Worm (Caenorhabditis elegans) whole organism, L4 larva: ENCODE results near the gene nhr-156.

Experiments used
- D1046.2 ChIP-seq: fragments of 200-800 bp; sonication (Bioruptor generic); IDR thresholded peaks from 2 replicates; pipeline ENCODE4 v1.3.6; 2022; ENCODE audit warnings: missing genetic modification characterization, missing compliant biosample characterization
- F10B5.3 ChIP-seq: sonication (generic microtip); optimal IDR thresholded peaks from 2 replicates; lab custom pipeline; 2016; ENCODE audit warnings: mild to moderate bottlenecking, missing genetic modification characterization, missing compliant biosample characterization
- F49E8.2 ChIP-seq: sonication (generic microtip); optimal IDR thresholded peaks from 2 replicates; lab custom pipeline; 2016; ENCODE audit warnings: missing compliant biosample characterization, mild to moderate bottlenecking, missing genetic modification characterization, borderline replicate concordance
- T20F7.1 ChIP-seq: fragments of 200-800 bp; sonication (Bioruptor generic); optimal IDR thresholded peaks from 2 replicates; lab custom pipeline; 2018; ENCODE audit warnings: mild to moderate bottlenecking, missing genetic modification characterization, missing compliant biosample characterization
- T26A8.4 ChIP-seq: fragments of 200-800 bp; sonication (Bioruptor generic); IDR thresholded peaks from 2 replicates; pipeline ENCODE4 v1.3.6; 2022; ENCODE audit warnings: missing genetic modification characterization, missing compliant biosample characterization
- Y5F2A.4 ChIP-seq: fragments of 200-800 bp; sonication (Bioruptor generic); optimal IDR thresholded peaks from 2 replicates; lab custom pipeline; 2018; ENCODE audit warnings: mild to moderate bottlenecking, missing genetic modification characterization, missing compliant biosample characterization
- aha-1 ChIP-seq: fragments of 150-350 bp; peaks from one replicate; lab custom pipeline; 2014; ENCODE audit warnings: missing biosample characterization, missing genetic modification characterization
- aly-2 ChIP-seq: sonication (generic microtip); optimal IDR thresholded peaks from 2 replicates; lab custom pipeline; 2018; ENCODE audit warnings: missing biosample characterization, missing genetic modification characterization
- attf-4 ChIP-seq: sonication (generic microtip); optimal IDR thresholded peaks from 3 replicates; lab custom pipeline; 2017; ENCODE audit warnings: missing biosample characterization, missing genetic modification characterization
- ceh-28 ChIP-seq: fragments of 150-350 bp; optimal IDR thresholded peaks from 2 replicates; lab custom pipeline; 2014; ENCODE audit warnings: missing biosample characterization, missing genetic modification reagents, missing genetic modification characterization
- ceh-32 ChIP-seq: sonication (generic microtip); optimal IDR thresholded peaks from 2 replicates; lab custom pipeline; 2016; ENCODE audit warnings: mild to moderate bottlenecking, missing genetic modification characterization, missing compliant biosample characterization; ENCODE audit not compliant: poor library complexity
- ceh-44 ChIP-seq: fragments of 200-800 bp; sonication (Bioruptor generic); IDR thresholded peaks from 2 replicates; pipeline ENCODE4 v1.3.6; 2022; ENCODE audit warnings: missing genetic modification reagents, missing genetic modification characterization, missing compliant biosample characterization
- ceh-82 ChIP-seq: sonication (generic microtip); optimal IDR thresholded peaks from 2 replicates; lab custom pipeline; 2017; ENCODE audit warnings: missing biosample characterization, missing genetic modification characterization
- ces-1 ChIP-seq: fragments of 150-350 bp; sonication (generic microtip); optimal IDR thresholded peaks from 4 replicates; lab custom pipeline; 2014; ENCODE audit warnings: missing biosample characterization, missing genetic modification reagents, missing genetic modification characterization
- daf-16 ChIP-seq, 3 experiments: sonication (generic microtip); optimal IDR thresholded peaks; 2 replicates each; lab custom pipeline; 2016 to 2017; ENCODE audit warnings: missing genetic modification characterization in 3 of 3, missing genetic modification reagents in 3 of 3, mild to moderate bottlenecking in 2 of 3, missing compliant biosample characterization in 2 of 3, missing biosample characterization in 1 of 3, moderate library complexity in 1 of 3
- daf-19 ChIP-seq: fragments of 200-800 bp; sonication (Bioruptor generic); conservative IDR thresholded peaks from 2 replicates; pipeline ENCODE4 v1.3.6; 2022; ENCODE audit warnings: missing genetic modification characterization, missing compliant biosample characterization
- duxl-1 ChIP-seq: sonication (generic microtip); optimal IDR thresholded peaks from 2 replicates; lab custom pipeline; 2016; ENCODE audit warnings: mild to moderate bottlenecking, missing genetic modification characterization, moderate library complexity, missing compliant biosample characterization; ENCODE audit not compliant: poor library complexity
- hlh-11 ChIP-seq: fragments of 200-800 bp; sonication (Bioruptor generic); optimal IDR thresholded peaks from 2 replicates; lab custom pipeline; 2018; ENCODE audit warnings: mild to moderate bottlenecking, missing genetic modification characterization, missing compliant biosample characterization
- hlh-30 ChIP-seq: sonication (generic microtip); optimal IDR thresholded peaks from 2 replicates; lab custom pipeline; 2017; ENCODE audit warnings: antibody characterized with exemption, mild to moderate bottlenecking, missing genetic modification characterization, missing compliant biosample characterization; ENCODE audit not compliant: insufficient read depth
- lin-29 ChIP-seq: fragments of 200-800 bp; sonication (Bioruptor generic); IDR thresholded peaks from 2 replicates; pipeline ENCODE4 v1.3.6; 2022; ENCODE audit warnings: missing genetic modification reagents, missing genetic modification characterization, missing compliant biosample characterization
- lin-38 ChIP-seq: fragments of 200-800 bp; sonication (Bioruptor generic); IDR thresholded peaks from 2 replicates; pipeline ENCODE4 v1.3.6; 2022; ENCODE audit warnings: missing genetic modification reagents, missing genetic modification characterization, missing compliant biosample characterization
- lir-3 ChIP-seq: sonication (generic microtip); optimal IDR thresholded peaks from 2 replicates; lab custom pipeline; 2016; ENCODE audit warnings: mild to moderate bottlenecking, missing genetic modification characterization, missing compliant biosample characterization
- madf-5 ChIP-seq, 2 experiments: fragments of 200-800 bp; sonication (Bioruptor generic); IDR thresholded peaks; 2 replicates each; pipeline ENCODE4 v1.3.6; 2022; ENCODE audit warnings: missing compliant biosample characterization in 2 of 2, missing genetic modification characterization in 2 of 2
- mdt-29 ChIP-seq: fragments of 200-800 bp; sonication (Bioruptor generic); IDR thresholded peaks from 2 replicates; pipeline ENCODE4 v1.3.6; 2022; ENCODE audit warnings: missing genetic modification reagents, missing genetic modification characterization, missing compliant biosample characterization
- mes-2 ChIP-seq: sonication (generic microtip); optimal IDR thresholded peaks from 2 replicates; lab custom pipeline; 2016; ENCODE audit warnings: missing genotype, mild to moderate bottlenecking, missing genetic modification characterization, missing compliant biosample characterization; ENCODE audit not compliant: poor library complexity, severe bottlenecking
- nhr-102 ChIP-seq: sonication (generic microtip); optimal IDR thresholded peaks from 2 replicates; lab custom pipeline; 2016; ENCODE audit warnings: mild to moderate bottlenecking, missing genetic modification characterization, moderate library complexity, missing compliant biosample characterization
- nhr-237 ChIP-seq: sonication (generic microtip); optimal IDR thresholded peaks from 2 replicates; lab custom pipeline; 2017; ENCODE audit warnings: missing biosample characterization, missing genetic modification characterization
- nhr-28 ChIP-seq: fragments of 150-350 bp; optimal IDR thresholded peaks from 2 replicates; lab custom pipeline; 2014; ENCODE audit warnings: missing biosample characterization, missing genetic modification characterization
- nhr-48 ChIP-seq: sonication (generic microtip); optimal IDR thresholded peaks from 2 replicates; lab custom pipeline; 2016; ENCODE audit warnings: mild to moderate bottlenecking, missing genetic modification characterization, missing compliant biosample characterization
- nhr-77 ChIP-seq: fragments of 150-350 bp; optimal IDR thresholded peaks from 2 replicates; lab custom pipeline; 2014; ENCODE audit warnings: missing biosample characterization, missing genetic modification characterization
- php-3 ChIP-seq: fragments of 200-800 bp; sonication (Bioruptor generic); IDR thresholded peaks from 2 replicates; pipeline ENCODE4 v1.3.6; 2022; ENCODE audit warnings: missing genetic modification reagents, missing genetic modification characterization, missing compliant biosample characterization
- pqm-1 ChIP-seq: sonication (generic microtip); optimal IDR thresholded peaks from 2 replicates; lab custom pipeline; 2017; ENCODE audit warnings: missing biosample characterization, missing genetic modification characterization
- sdz-12 ChIP-seq: fragments of 200-800 bp; sonication (Bioruptor generic); optimal IDR thresholded peaks from 2 replicates; lab custom pipeline; 2018; ENCODE audit warnings: mild to moderate bottlenecking, missing genetic modification characterization, missing compliant biosample characterization
- skn-1 ChIP-seq: fragments of 150-350 bp; optimal IDR thresholded peaks from 2 replicates; lab custom pipeline; 2014; ENCODE audit warnings: missing biosample characterization, missing genetic modification characterization
- snpc-4 ChIP-seq: fragments of 150-350 bp; optimal IDR thresholded peaks from 2 replicates; lab custom pipeline; 2014; ENCODE audit warnings: missing biosample characterization, missing genetic modification characterization
- spr-1 ChIP-seq: sonication (generic microtip); optimal IDR thresholded peaks from 2 replicates; lab custom pipeline; 2016; ENCODE audit warnings: mild to moderate bottlenecking, missing genetic modification characterization, missing compliant biosample characterization
- spr-3 ChIP-seq: fragments of 200-800 bp; sonication (Bioruptor generic); optimal IDR thresholded peaks from 2 replicates; lab custom pipeline; 2018; ENCODE audit warnings: mild to moderate bottlenecking, missing genetic modification characterization, missing compliant biosample characterization
- tag-97 ChIP-seq: fragments of 200-800 bp; sonication (Bioruptor generic); IDR thresholded peaks from 2 replicates; pipeline ENCODE4 v1.3.6; 2022; ENCODE audit warnings: missing genetic modification characterization, missing compliant biosample characterization
- unc-39 ChIP-seq: sonication (generic microtip); optimal IDR thresholded peaks from 2 replicates; lab custom pipeline; 2017; ENCODE audit warnings: missing biosample characterization, missing genetic modification characterization
- unc-62 ChIP-seq, 3 experiments: fragments of 150-350 bp in 1 of 3; sonication (generic microtip); optimal IDR thresholded peaks in 2 of 3; peaks in 1 of 3; 1 replicate in 1 of 3; 2 replicates in 2 of 3; lab custom pipeline; 2014 to 2017; ENCODE audit warnings: missing biosample characterization in 3 of 3, missing genetic modification characterization in 3 of 3, missing genetic modification reagents in 3 of 3, missing genotype in 1 of 3
- zip-11 ChIP-seq: fragments of 200-800 bp; sonication (Bioruptor generic); IDR thresholded peaks from 2 replicates; pipeline ENCODE4 v1.3.6; 2022; ENCODE audit warnings: missing genetic modification characterization, missing compliant biosample characterization

nhr-156 gene

DNA sequence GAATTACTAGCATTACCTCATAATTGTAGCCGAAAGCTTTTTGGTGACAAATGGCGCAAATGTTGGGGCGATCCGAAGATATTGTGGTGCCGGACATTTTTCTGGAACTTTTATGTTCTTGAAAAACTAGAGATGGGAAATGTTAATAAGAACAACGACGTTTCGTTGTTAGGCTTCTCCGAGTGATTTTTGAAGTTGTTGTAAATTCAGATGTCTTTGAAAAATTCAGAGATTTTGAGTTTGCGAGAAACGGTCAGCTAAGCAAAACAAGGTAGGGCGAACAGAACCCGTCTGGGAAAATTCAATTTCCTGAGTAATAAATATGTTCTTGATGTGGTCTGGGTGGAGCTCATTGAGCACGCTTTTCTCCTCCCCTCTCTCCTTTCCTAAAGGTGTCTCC, 19.8 kb upstream of the nhr-156 start, which contains the start of gene nhr-124:
TSS of gene nhr-124 (minus strand) at position 101 of the 400 bp plus-strand sequence.
- TF ChIP-seq hlh-30 (tag; lab: Kevin White, UChicago) (no peak), madf-5 (GFP tag; IDR thresholded peaks at IDR 0.05; lab: Robert Waterston, UW) (no peak), lir-3 (tag; lab: Kevin White, UChicago) (no peak), nhr-237 (tag; lab: Kevin White, UChicago) (no peak), mdt-29 (no peak), attf-4 (tag; lab: Kevin White, UChicago) (no peak), unc-39 (no peak)

ce11 chrV:3889113-3889512, 16.8 kb upstream of the nhr-156 start, which contains the start of gene C17E7.13:
Gene C17E7.13 (minus strand): TSS chrV:3889288.
- no peak for TF ChIP-seq lin-29 (GFP tag; lab: Robert Waterston, UW)
- no peak for TF ChIP-seq nhr-77 (tag; lab: Kevin White, UChicago)
- TF ChIP-seq pqm-1 = peak; percentile 61
- no peak for TF ChIP-seq hlh-30 (tag; lab: Kevin White, UChicago)
- TF ChIP-seq spr-3 (GFP tag; lab: Kevin White, UChicago) = no peak
- TF ChIP-seq hlh-11 (tag; lab: Kevin White, UChicago) = no peak
- TF ChIP-seq duxl-1 = no peak
- TF ChIP-seq nhr-102 (tag; lab: Kevin White, UChicago) = no peak
- peak; percentile 39 for TF ChIP-seq nhr-28
- TF ChIP-seq ceh-28 (tag; lab: Kevin White, UChicago) = no peak
- TF ChIP-seq F49E8.2 (tag; lab: Kevin White, UChicago) = no peak
- no peak for TF ChIP-seq lin-38 (GFP tag; lab: Robert Waterston, UW)
- TF ChIP-seq aly-2 = no peak
- TF ChIP-seq mes-2 (tag; lab: Kevin White, UChicago) = no peak
- TF ChIP-seq daf-16 (GFP tag; optimal IDR thresholded peaks at IDR 0.05; lab: Kevin White, UChicago) = no peak
- peak; percentile 49 for TF ChIP-seq daf-16 (tag; optimal IDR thresholded peaks at IDR 0.05; lab: Kevin White, UChicago)
- no peak for TF ChIP-seq D1046.2 (GFP tag; lab: Robert Waterston, UW)
- no peak for TF ChIP-seq ceh-82 (tag; lab: Kevin White, UChicago)
- no peak for TF ChIP-seq zip-11
- TF ChIP-seq php-3 = no peak
- no peak for TF ChIP-seq attf-4 (tag; lab: Kevin White, UChicago)
- no peak for TF ChIP-seq T26A8.4
- no peak for TF ChIP-seq lir-3 (tag; lab: Kevin White, UChicago)
- no peak for TF ChIP-seq T20F7.1
- no peak for TF ChIP-seq ces-1 (GFP tag; lab: Kevin White, UChicago)
- TF ChIP-seq tag-97 (GFP tag; lab: Robert Waterston, UW) = no peak
- TF ChIP-seq spr-1 (tag; lab: Kevin White, UChicago) = no peak

- no peak for TF ChIP-seq F10B5.3
- TF ChIP-seq madf-5 (GFP tag; IDR thresholded peaks at IDR 0.05; lab: Robert Waterston, UW) = no peak
- TF ChIP-seq lin-29 (GFP tag; lab: Robert Waterston, UW) = no peak
- no peak for TF ChIP-seq daf-19 (GFP tag; lab: Robert Waterston, UW)
- no peak for TF ChIP-seq Y5F2A.4 (GFP tag; lab: Kevin White, UChicago)
- TF ChIP-seq nhr-28 = no peak
Measured at ce11 chrV:3890761-3891160, 15.1 kb upstream of the nhr-156 start, which contains the start of gene C17E7.9. Gene C17E7.9 (minus strand): TSS chrV:3890861.

ce11 chrV:3891919-3892318, 14.0 kb upstream of the nhr-156 start, which contains the start of gene C17E7.12:
Gene C17E7.12 (minus strand): TSS chrV:3892019.
- TF ChIP-seq ceh-32 (tag; lab: Kevin White, UChicago) (no peak), T20F7.1 (no peak), snpc-4 (no peak), daf-16 (GFP tag; optimal IDR thresholded peaks at IDR 0.05; lab: Kevin White, UChicago) (no peak), daf-16 (tag; optimal IDR thresholded peaks at IDR 0.05; lab: Kevin White, UChicago) (no peak), Y5F2A.4 (GFP tag; lab: Kevin White, UChicago) (no peak), nhr-48 (tag; lab: Kevin White, UChicago) (no peak), duxl-1 (no peak), ceh-82 (tag; lab: Kevin White, UChicago) (no peak), ceh-44 (no peak), lin-29 (GFP tag; lab: Robert Waterston, UW) (no peak), ceh-28 (tag; lab: Kevin White, UChicago) (no peak), skn-1 (tag; lab: Kevin White, UChicago) (no peak), unc-62 (GFP tag; optimal IDR thresholded peaks at IDR 0.05 in 1 of 2; lab: Kevin White, UChicago) (no peak), unc-62 (tag; optimal IDR thresholded peaks at IDR 0.05; lab: Kevin White, UChicago) (no peak), aha-1 (no peak), sdz-12 (GFP tag; lab: Kevin White, UChicago) (no peak)
- TF ChIP-seq, all 104 proteins: peak for 0
